Fruit fly (Drosophila melanogaster): ENCODE measurements around the gene mRpL21.
A peak's percentile ranks its signal among the peaks of the same experiment; 100 is the strongest.

The mRpL21 gene

DNA sequence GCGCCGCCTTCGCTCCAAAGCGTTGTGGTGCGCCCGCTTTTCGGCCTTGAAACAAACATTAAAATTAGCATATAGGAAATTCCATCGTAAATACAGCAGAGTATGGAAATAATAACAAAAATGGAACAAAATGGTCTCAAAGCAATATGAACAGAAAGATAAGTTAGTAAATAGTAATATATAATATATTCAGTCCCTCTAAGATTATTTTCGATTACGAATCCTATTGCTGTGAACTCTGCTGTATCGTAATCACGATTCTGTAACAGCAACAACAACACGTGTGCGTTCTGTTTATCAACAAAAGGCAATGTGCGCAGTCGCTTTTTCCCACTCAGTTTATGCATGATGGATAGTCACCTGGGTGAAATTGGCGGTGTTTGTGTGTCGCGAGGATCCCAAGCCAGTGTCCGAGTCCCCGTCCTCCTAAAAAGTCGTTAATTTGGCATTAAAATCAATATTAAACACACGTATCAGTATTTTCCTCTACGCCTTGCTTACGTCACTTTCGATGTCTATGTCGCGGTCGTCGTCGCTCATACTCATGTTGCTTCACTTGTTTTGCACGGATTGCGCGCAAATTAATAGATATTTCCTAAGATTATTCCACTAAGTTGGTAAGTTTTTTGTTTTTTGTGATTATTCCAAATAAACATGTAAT lies 8.7 kb upstream of the mRpL21 start, which contains the start of the genes CG42374 and Mettl5 (continued):
- TF ChIP-seq CG17385 (GFP tag; optimal IDR thresholded peaks at IDR 0.05), result peak; percentile 2
- no peak for TF ChIP-seq shn (GFP tag; optimal IDR thresholded peaks at IDR 0.05)
- peak; percentile 15 for TF ChIP-seq CG18011 (GFP tag; optimal IDR thresholded peaks at IDR 0.05)
- TF ChIP-seq toy (GFP tag; IDR thresholded peaks at IDR 0.05), result no peak
- no peak for TF ChIP-seq ATbp (GFP tag; optimal IDR thresholded peaks at IDR 0.05)
- no peak for TF ChIP-seq CG4404 (GFP tag; IDR thresholded peaks at IDR 0.05)
- TF ChIP-seq pros (GFP tag; optimal IDR thresholded peaks at IDR 0.05), result no peak
- TF ChIP-seq CG30403 (GFP tag; optimal IDR thresholded peaks at IDR 0.05), result peak; percentile 34
- TF ChIP-seq Xbp1 (GFP tag; optimal IDR thresholded peaks at IDR 0.05), result peak; percentile 26
- peak; percentile 38 for TF ChIP-seq CG8388 (GFP tag; optimal IDR thresholded peaks at IDR 0.05)
- no peak for TF ChIP-seq CG7271 (tag; optimal IDR thresholded peaks at IDR 0.05)
- peak; percentile 29; the same call in 2 of the 3 replicates for TF ChIP-seq row (GFP tag; IDR thresholded peaks at IDR 0.05)
- peak; percentile 30 for TF ChIP-seq CG15514 (GFP tag; optimal IDR thresholded peaks at IDR 0.05)
- no peak for TF ChIP-seq CG32767 (GFP tag; IDR thresholded peaks at IDR 0.05)
- peak; percentile 49 for TF ChIP-seq HHEX (GFP tag; optimal IDR thresholded peaks at IDR 0.05)
- TF ChIP-seq Hand (GFP tag; optimal IDR thresholded peaks at IDR 0.05), result no peak
- peak; percentile 61 for TF ChIP-seq CG7839 (tag; optimal IDR thresholded peaks at IDR 0.05)
- no peak for TF ChIP-seq dimm (GFP tag; IDR thresholded peaks at IDR 0.05)
- TF ChIP-seq MESR4 (GFP tag; optimal IDR thresholded peaks at IDR 0.05), result peak; percentile 25
- no peak for TF ChIP-seq CG8089 (GFP tag; optimal IDR thresholded peaks at IDR 0.05)
- no peak for TF ChIP-seq CG11723 (GFP tag; optimal IDR thresholded peaks at IDR 0.05)
- TF ChIP-seq CG10321 (GFP tag; IDR thresholded peaks at IDR 0.05), result no peak
- no peak for TF ChIP-seq pzg (GFP tag; optimal IDR thresholded peaks at IDR 0.05)
- TF ChIP-seq nom (GFP tag; optimal IDR thresholded peaks at IDR 0.05), result no peak
- no peak for TF ChIP-seq CG14710 (tag; optimal IDR thresholded peaks at IDR 0.05)
- no peak for TF ChIP-seq cad (GFP tag; optimal IDR thresholded peaks at IDR 0.05)
- TF ChIP-seq CG15479 (GFP tag; optimal IDR thresholded peaks at IDR 0.05), result no peak
- peak; percentile 76; the same call in 1 of the 3 replicates for TF ChIP-seq CG34422 (GFP tag; IDR thresholded peaks at IDR 0.05)
- 0 out of 3 replicates have a peak, but pooled peaks have one; percentile 50 for TF ChIP-seq ase (GFP tag; IDR thresholded peaks at IDR 0.05)
- peak; percentile 44 for TF ChIP-seq CG12071 (GFP tag; optimal IDR thresholded peaks at IDR 0.05)
- TF ChIP-seq CG10543 (GFP tag; optimal IDR thresholded peaks at IDR 0.05), result no peak
- TF ChIP-seq CG12299 (tag; optimal IDR thresholded peaks at IDR 0.05), result no peak
- TF ChIP-seq tup (GFP tag; optimal IDR thresholded peaks at IDR 0.05), result no peak
- TF ChIP-seq Dp (GFP tag; optimal IDR thresholded peaks at IDR 0.05), result no peak
- TF ChIP-seq HLH54F (GFP tag; optimal IDR thresholded peaks at IDR 0.05), result no peak
- TF ChIP-seq Oaz (GFP tag; IDR thresholded peaks at IDR 0.05), result no peak
- peak; percentile 25 for TF ChIP-seq Dek (tag; optimal IDR thresholded peaks at IDR 0.05)
- no peak for TF ChIP-seq CG17829 (tag; optimal IDR thresholded peaks at IDR 0.05)
- TF ChIP-seq Gug (GFP tag; IDR thresholded peaks at IDR 0.05), result no peak
- TF ChIP-seq slou (GFP tag; optimal IDR thresholded peaks at IDR 0.05), result no peak
- no peak for TF ChIP-seq Dfd (GFP tag; optimal IDR thresholded peaks at IDR 0.05)
- peak; percentile 12 for TF ChIP-seq CG6683 (GFP tag; optimal IDR thresholded peaks at IDR 0.05)
- no peak for TF ChIP-seq Myb (GFP tag; optimal IDR thresholded peaks at IDR 0.05)
- no peak for TF ChIP-seq CG34224 (GFP tag; IDR thresholded peaks at IDR 0.05; ENCODE audit: partially characterized antibody)
- TF ChIP-seq H2.0 (GFP tag; IDR thresholded peaks at IDR 0.05), result no peak
- no peak for TF ChIP-seq crol (GFP tag; IDR thresholded peaks at IDR 0.05)
- no peak for TF ChIP-seq Mrtf (GFP tag; IDR thresholded peaks at IDR 0.05)
- TF ChIP-seq Lhr (GFP tag; optimal IDR thresholded peaks at IDR 0.05), result no peak
- TF ChIP-seq hbn (GFP tag; IDR thresholded peaks at IDR 0.05; ENCODE audit: partially characterized antibody), result no peak
- TF ChIP-seq Ptx1 (GFP tag; IDR thresholded peaks at IDR 0.05), result no peak
